Fruit fly (Drosophila melanogaster): Measurements from ENCODE around the gene GstO1.
A peak's percentile ranks its signal among the peaks of the same experiment; 100 is the strongest.

Gene GstO1

dm6 chr3L:8524816-8525625 lies at the start of gene GstO1, which contains the start of gene foi:
TSS of gene GstO1 (minus strand) at chr3L:8524866.
TSS of gene foi (plus strand) at chr3L:8525244.
- no peak for TF ChIP-seq CG8478 (optimal IDR thresholded peaks at IDR 0.05)
- no peak for TF ChIP-seq psq (optimal IDR thresholded peaks at IDR 0.05)
- TF ChIP-seq Dll (optimal IDR thresholded peaks at IDR 0.05) = no peak
- no peak for TF ChIP-seq usp (GFP tag; optimal IDR thresholded peaks at IDR 0.05)
- no peak for TF ChIP-seq EcR (GFP tag; optimal IDR thresholded peaks at IDR 0.05)
- TF ChIP-seq pan (optimal IDR thresholded peaks at IDR 0.05) = no peak

dm6 chr3L:8560637-8561036 lies 36.0 kb upstream of the GstO1 start:
- TF ChIP-seq EcR (GFP tag; optimal IDR thresholded peaks at IDR 0.05) (no peak), Dll (optimal IDR thresholded peaks at IDR 0.05) (no peak), usp (GFP tag; optimal IDR thresholded peaks at IDR 0.05) (no peak), pan (optimal IDR thresholded peaks at IDR 0.05) (no peak), CG8478 (optimal IDR thresholded peaks at IDR 0.05) (no peak), psq (optimal IDR thresholded peaks at IDR 0.05) (no peak)

- TF ChIP-seq psq (optimal IDR thresholded peaks at IDR 0.05) (no peak), usp (GFP tag; optimal IDR thresholded peaks at IDR 0.05) (no peak), pan (optimal IDR thresholded peaks at IDR 0.05) (no peak), EcR (GFP tag; optimal IDR thresholded peaks at IDR 0.05) (no peak), CG8478 (optimal IDR thresholded peaks at IDR 0.05) (no peak), Dll (optimal IDR thresholded peaks at IDR 0.05) (no peak)
Measured at dm6 chr3L:8559754-8560328, 35.2 kb upstream of the GstO1 start.

- no peak for TF ChIP-seq Dll (optimal IDR thresholded peaks at IDR 0.05)
- TF ChIP-seq psq (optimal IDR thresholded peaks at IDR 0.05) = no peak
- no peak for TF ChIP-seq EcR (GFP tag; optimal IDR thresholded peaks at IDR 0.05)
- TF ChIP-seq CG8478 (optimal IDR thresholded peaks at IDR 0.05) = no peak
- TF ChIP-seq pan (optimal IDR thresholded peaks at IDR 0.05) = no peak
- no peak for TF ChIP-seq usp (GFP tag; optimal IDR thresholded peaks at IDR 0.05)
Measured at dm6 chr3L:8557018-8557417, 32.4 kb upstream of the GstO1 start.

dm6 chr3L:8554024-8554642 lies 29.5 kb upstream of the GstO1 start:
- TF ChIP-seq pan (optimal IDR thresholded peaks at IDR 0.05) (no peak), CG8478 (optimal IDR thresholded peaks at IDR 0.05) (no peak), EcR (GFP tag; optimal IDR thresholded peaks at IDR 0.05) (peak in 1 of 2 experiments; percentile 53), Dll (optimal IDR thresholded peaks at IDR 0.05) (no peak), psq (optimal IDR thresholded peaks at IDR 0.05) (no peak)

- TF ChIP-seq psq (optimal IDR thresholded peaks at IDR 0.05) = no peak
- no peak for TF ChIP-seq CG8478 (optimal IDR thresholded peaks at IDR 0.05)
- no peak for TF ChIP-seq usp (GFP tag; optimal IDR thresholded peaks at IDR 0.05)
- TF ChIP-seq EcR (GFP tag; optimal IDR thresholded peaks at IDR 0.05) = no peak
- no peak for TF ChIP-seq pan (optimal IDR thresholded peaks at IDR 0.05)
- TF ChIP-seq Dll (optimal IDR thresholded peaks at IDR 0.05) = no peak
Measured at dm6 chr3L:8553125-8553524, 28.5 kb upstream of the GstO1 start.

dm6 chr3L:8550836-8551235 lies 26.2 kb upstream of the GstO1 start:
- TF ChIP-seq psq (optimal IDR thresholded peaks at IDR 0.05) (no peak), Dll (optimal IDR thresholded peaks at IDR 0.05) (no peak), usp (GFP tag; optimal IDR thresholded peaks at IDR 0.05) (no peak), CG8478 (optimal IDR thresholded peaks at IDR 0.05) (no peak), EcR (GFP tag; optimal IDR thresholded peaks at IDR 0.05) (no peak), pan (optimal IDR thresholded peaks at IDR 0.05) (no peak)

dm6 chr3L:8549183-8549890 lies 24.7 kb upstream of the GstO1 start:
- TF ChIP-seq Dll (optimal IDR thresholded peaks at IDR 0.05) (no peak), usp (GFP tag; optimal IDR thresholded peaks at IDR 0.05) (no peak), psq (optimal IDR thresholded peaks at IDR 0.05) (no peak), EcR (GFP tag; optimal IDR thresholded peaks at IDR 0.05) (no peak), pan (optimal IDR thresholded peaks at IDR 0.05) (no peak), CG8478 (optimal IDR thresholded peaks at IDR 0.05) (no peak)

- TF ChIP-seq CG8478 (optimal IDR thresholded peaks at IDR 0.05) (no peak), psq (optimal IDR thresholded peaks at IDR 0.05) (no peak)
Measured at dm6 chr3L:8547104-8547523, 22.4 kb upstream of the GstO1 start.

- TF ChIP-seq Dll (optimal IDR thresholded peaks at IDR 0.05) (no peak), EcR (GFP tag; optimal IDR thresholded peaks at IDR 0.05) (peak; percentile 44 to 60), CG8478 (optimal IDR thresholded peaks at IDR 0.05) (no peak), psq (optimal IDR thresholded peaks at IDR 0.05) (no peak), usp (GFP tag; optimal IDR thresholded peaks at IDR 0.05) (no peak), pan (optimal IDR thresholded peaks at IDR 0.05) (no peak)
Measured at dm6 chr3L:8546355-8546771, 21.7 kb upstream of the GstO1 start.

dm6 chr3L:8545473-8545872 lies 20.8 kb upstream of the GstO1 start:
- TF ChIP-seq CG8478 (optimal IDR thresholded peaks at IDR 0.05) = no peak
- TF ChIP-seq EcR (GFP tag; optimal IDR thresholded peaks at IDR 0.05) = no peak
- TF ChIP-seq pan (optimal IDR thresholded peaks at IDR 0.05) = no peak
- no peak for TF ChIP-seq usp (GFP tag; optimal IDR thresholded peaks at IDR 0.05)
- no peak for TF ChIP-seq psq (optimal IDR thresholded peaks at IDR 0.05)
- no peak for TF ChIP-seq Dll (optimal IDR thresholded peaks at IDR 0.05)

Measured in whole organism.